Worm (Caenorhabditis elegans) whole organism, young adult: ENCODE results near the gene F07F6.8.

Experiments used
- B0336.3 ChIP-seq: fragments of 200-800 bp; sonication (Bioruptor generic); IDR thresholded peaks from 2 replicates; pipeline ENCODE4 v1.3.6; 2022; ENCODE audit warnings: missing genetic modification characterization, missing compliant biosample characterization
- C06A6.2 ChIP-seq: fragments of 200-800 bp; sonication (Bioruptor generic); conservative IDR thresholded peaks from 2 replicates; pipeline ENCODE4 v1.3.6; 2022; ENCODE audit warnings: missing genetic modification characterization, missing compliant biosample characterization
- C17E4.6 ChIP-seq: fragments of 200-800 bp; sonication (Bioruptor generic); IDR thresholded peaks from 2 replicates; pipeline ENCODE4 v1.3.6; 2022; ENCODE audit warnings: missing genetic modification reagents, missing genetic modification characterization, missing compliant biosample characterization
- F23B12.7 ChIP-seq: sonication (generic microtip); optimal IDR thresholded peaks from 2 replicates; lab custom pipeline; 2017; ENCODE audit warnings: missing genetic modification characterization, mild to moderate bottlenecking, missing compliant biosample characterization, antibody characterized with exemption, moderate library complexity; ENCODE audit not compliant: insufficient read depth
- F33H1.4 ChIP-seq: fragments of 200-800 bp; sonication (Bioruptor generic); IDR thresholded peaks from 2 replicates; pipeline ENCODE4 v1.3.6; 2022; ENCODE audit warnings: missing genetic modification reagents, missing genetic modification characterization, missing compliant biosample characterization
- K12H6.12 ChIP-seq: fragments of 200-800 bp; sonication (Bioruptor generic); optimal IDR thresholded peaks from 2 replicates; lab custom pipeline; 2018; ENCODE audit warnings: mild to moderate bottlenecking, missing genetic modification characterization, missing compliant biosample characterization
- T26A5.8 ChIP-seq: sonication (generic microtip); optimal IDR thresholded peaks from 2 replicates; lab custom pipeline; 2016; ENCODE audit warnings: missing genetic modification characterization, missing compliant biosample characterization
- Y53F4B.3 ChIP-seq: fragments of 200-800 bp; sonication (Bioruptor generic); IDR thresholded peaks from 2 replicates; pipeline ENCODE4 v1.3.6; 2022; ENCODE audit warnings: missing genetic modification reagents, missing genetic modification characterization, missing compliant biosample characterization
- ama-1 ChIP-seq, 3 experiments: fragments of 150-350 bp in 1 of 3; sonication (generic microtip) in 2 of 3; optimal IDR thresholded peaks; 2 replicates each; lab custom pipeline; 2014 to 2018; ENCODE audit warnings: missing biosample characterization in 2 of 3, missing genetic modification characterization in 2 of 3, missing genetic modification reagents in 2 of 3
- aptf-3 ChIP-seq: fragments of 200-800 bp; sonication (Bioruptor generic); IDR thresholded peaks from 2 replicates; pipeline ENCODE4 v1.3.6; 2022; ENCODE audit warnings: missing genetic modification characterization, missing compliant biosample characterization
- atf-7 ChIP-seq: sonication (generic microtip); optimal IDR thresholded peaks from 2 replicates; lab custom pipeline; 2017; ENCODE audit warnings: mild to moderate bottlenecking, missing genetic modification characterization, missing compliant biosample characterization
- athp-1 ChIP-seq: sonication (generic microtip); optimal IDR thresholded peaks from 2 replicates; lab custom pipeline; 2017; ENCODE audit warnings: mild to moderate bottlenecking, missing genetic modification characterization, missing compliant biosample characterization
- ccch-3 ChIP-seq: fragments of 200-800 bp; sonication (Bioruptor generic); optimal IDR thresholded peaks from 2 replicates; lab custom pipeline; 2018; ENCODE audit warnings: mild to moderate bottlenecking, missing genetic modification characterization, missing compliant biosample characterization
- cebp-2 ChIP-seq: fragments of 200-800 bp; sonication (Bioruptor generic); IDR thresholded peaks from 2 replicates; pipeline ENCODE4 v1.3.6; 2022; ENCODE audit warnings: missing genetic modification characterization, missing compliant biosample characterization
- ceh-27 ChIP-seq: fragments of 200-800 bp; sonication (Bioruptor generic); optimal IDR thresholded peaks from 2 replicates; lab custom pipeline; 2018; ENCODE audit warnings: mild to moderate bottlenecking, missing genetic modification characterization, moderate library complexity, missing compliant biosample characterization
- dpff-1 ChIP-seq: sonication (generic microtip); optimal IDR thresholded peaks from 2 replicates; lab custom pipeline; 2017; ENCODE audit warnings: mild to moderate bottlenecking, missing genetic modification characterization, missing compliant biosample characterization
- efl-1 ChIP-seq: fragments of 150-350 bp; optimal IDR thresholded peaks from 2 replicates; lab custom pipeline; 2014; ENCODE audit warnings: missing biosample characterization, missing genetic modification reagents, missing genetic modification characterization
- egl-18 ChIP-seq: fragments of 200-800 bp; sonication (Bioruptor generic); IDR thresholded peaks from 2 replicates; pipeline ENCODE4 v1.3.6; 2022; ENCODE audit warnings: missing genetic modification reagents, missing genetic modification characterization, missing compliant biosample characterization
- fkh-3 ChIP-seq: sonication (generic microtip); optimal IDR thresholded peaks from 2 replicates; lab custom pipeline; 2016; ENCODE audit warnings: mild to moderate bottlenecking, missing genetic modification characterization, missing compliant biosample characterization
- him-1 ChIP-seq: sonication (generic microtip); optimal IDR thresholded peaks from 2 replicates; lab custom pipeline; 2016; ENCODE audit warnings: missing genotype, missing genetic modification reagents, missing genetic modification characterization, missing compliant biosample characterization
- hrde-1 ChIP-seq: sonication (generic microtip); optimal IDR thresholded peaks from 2 replicates; lab custom pipeline; 2016; ENCODE audit warnings: missing genetic modification characterization, mild to moderate bottlenecking, missing compliant biosample characterization, moderate library complexity, missing genotype, missing genetic modification reagents, borderline replicate concordance
- lag-1 ChIP-seq: fragments of 200-800 bp; sonication (Bioruptor generic); IDR thresholded peaks from 2 replicates; pipeline ENCODE4 v1.3.6; 2022; ENCODE audit warnings: missing genetic modification reagents, missing genetic modification characterization, missing compliant biosample characterization
- lin-35 ChIP-seq, 3 experiments: fragments of 150-350 bp in 2 of 3; sonication (generic microtip) in 1 of 3; optimal IDR thresholded peaks; 2 replicates each; lab custom pipeline; 2014 to 2018; ENCODE audit warnings: missing biosample characterization in 3 of 3, missing genetic modification characterization in 3 of 3, missing genetic modification reagents in 3 of 3
- lin-54 ChIP-seq: fragments of 200-800 bp; sonication (Bioruptor generic); optimal IDR thresholded peaks from 2 replicates; lab custom pipeline; 2018; ENCODE audit warnings: mild to moderate bottlenecking, missing genetic modification characterization, missing compliant biosample characterization
- lsl-1 ChIP-seq: fragments of 200-800 bp; sonication (Bioruptor generic); optimal IDR thresholded peaks from 2 replicates; lab custom pipeline; 2018; ENCODE audit warnings: mild to moderate bottlenecking, missing genetic modification characterization, moderate library complexity, missing compliant biosample characterization
- madf-6 ChIP-seq: fragments of 200-800 bp; sonication (Bioruptor generic); IDR thresholded peaks from 2 replicates; pipeline ENCODE4 v1.3.6; 2022; ENCODE audit warnings: missing genetic modification reagents, missing genetic modification characterization, missing compliant biosample characterization
- madf-8 ChIP-seq: fragments of 200-800 bp; sonication (Bioruptor generic); conservative IDR thresholded peaks from 2 replicates; pipeline ENCODE4 v1.3.6; 2022; ENCODE audit warnings: missing genetic modification reagents, missing genetic modification characterization, missing compliant biosample characterization
- mcd-1 ChIP-seq: fragments of 200-800 bp; sonication (Bioruptor generic); IDR thresholded peaks from 2 replicates; pipeline ENCODE4 v1.3.6; 2022; ENCODE audit warnings: missing genetic modification reagents, missing genetic modification characterization, missing compliant biosample characterization
- mel-28 ChIP-seq: sonication (generic microtip); optimal IDR thresholded peaks from 2 replicates; lab custom pipeline; 2016; ENCODE audit warnings: borderline replicate concordance, mild to moderate bottlenecking, missing genetic modification characterization, missing compliant biosample characterization
- pbrm-1 ChIP-seq: fragments of 200-800 bp; sonication (Bioruptor generic); IDR thresholded peaks from 2 replicates; pipeline ENCODE4 v1.3.6; 2022; ENCODE audit warnings: missing genetic modification reagents, missing genetic modification characterization, missing compliant biosample characterization
- repo-1 ChIP-seq: sonication (generic microtip); optimal IDR thresholded peaks from 2 replicates; lab custom pipeline; 2017; ENCODE audit warnings: mild to moderate bottlenecking, missing genetic modification characterization, missing compliant biosample characterization
- snpc-3.4 ChIP-seq: sonication (generic microtip); optimal IDR thresholded peaks from 2 replicates; lab custom pipeline; 2017; ENCODE audit warnings: missing genetic modification characterization, mild to moderate bottlenecking, missing compliant biosample characterization, antibody characterized with exemption, moderate library complexity, missing genotype, missing genetic modification reagents
- snpc-4 ChIP-seq, 5 experiments: fragments of 150-350 bp in 1 of 5; sonication (generic microtip) in 4 of 5; optimal IDR thresholded peaks; 2 replicates each; lab custom pipeline; 2014 to 2018; ENCODE audit warnings: missing genetic modification characterization in 5 of 5, missing biosample characterization in 3 of 5, antibody characterized with exemption in 2 of 5, mild to moderate bottlenecking in 2 of 5, missing compliant biosample characterization in 2 of 5, missing genotype in 2 of 5, moderate library complexity in 2 of 5, missing genetic modification reagents in 1 of 5
- somi-1 ChIP-seq: fragments of 200-800 bp; sonication (Bioruptor generic); optimal IDR thresholded peaks from 2 replicates; lab custom pipeline; 2018; ENCODE audit warnings: mild to moderate bottlenecking, missing genetic modification characterization, missing compliant biosample characterization
- tbp1 ChIP-seq: fragments of 200-800 bp; sonication (Bioruptor generic); optimal IDR thresholded peaks from 2 replicates; lab custom pipeline; 2018; ENCODE audit warnings: mild to moderate bottlenecking, missing genetic modification characterization, missing compliant biosample characterization
- tbx-9 ChIP-seq: sonication (generic microtip); optimal IDR thresholded peaks from 2 replicates; lab custom pipeline; 2016; ENCODE audit warnings: borderline replicate concordance, missing genetic modification characterization, inconsistent platforms, missing compliant biosample characterization
- xnd-1 ChIP-seq: sonication (generic microtip); optimal IDR thresholded peaks from 2 replicates; lab custom pipeline; 2016; ENCODE audit warnings: missing genotype, missing genetic modification reagents, missing genetic modification characterization, missing compliant biosample characterization
- zfh-2 ChIP-seq: fragments of 200-800 bp; sonication (Bioruptor generic); conservative IDR thresholded peaks from 2 replicates; pipeline ENCODE4 v1.3.6; 2022; ENCODE audit warnings: missing genetic modification reagents, missing genetic modification characterization, missing compliant biosample characterization
- zim-3 ChIP-seq: sonication (generic microtip); optimal IDR thresholded peaks from 2 replicates; lab custom pipeline; 2017; ENCODE audit warnings: mild to moderate bottlenecking, missing genetic modification characterization, moderate library complexity, missing compliant biosample characterization
- ztf-26 ChIP-seq: sonication (generic microtip); optimal IDR thresholded peaks from 2 replicates; lab custom pipeline; 2017; ENCODE audit warnings: missing genetic modification characterization, missing compliant biosample characterization

F07F6.8 gene

DNA sequence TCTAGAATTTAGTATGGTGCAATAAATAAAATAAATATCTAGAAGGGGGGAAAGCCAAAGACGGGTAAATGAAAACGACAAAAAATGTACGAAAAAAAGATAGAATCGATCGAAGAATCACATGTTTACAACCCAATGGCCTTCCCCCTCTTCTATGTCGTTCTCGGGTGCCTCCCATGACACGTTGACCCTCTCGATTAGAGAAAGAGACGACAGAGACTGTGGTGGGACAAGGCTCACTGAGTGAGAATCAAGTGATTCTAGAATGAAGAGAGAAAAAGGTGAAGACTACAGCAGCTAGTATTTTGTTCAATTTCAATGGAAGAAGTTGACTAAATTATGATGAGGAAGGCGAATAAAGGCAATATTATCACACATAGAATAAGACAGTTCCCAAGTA is 521 bp upstream of the F07F6.8 start (continued):
- TF ChIP-seq F23B12.7 (tag; lab: Kevin White, UChicago) (no peak), ztf-26 (tag; lab: Kevin White, UChicago) (no peak), pbrm-1 (GFP tag; lab: Robert Waterston, UW) (no peak), repo-1 (tag; lab: Kevin White, UChicago) (no peak), mel-28 (tag; lab: Kevin White, UChicago) (no peak), atf-7 (peak; percentile 47), ceh-27 (peak; percentile 57), ccch-3 (GFP tag; lab: Kevin White, UChicago) (no peak), snpc-3.4 (no peak), hrde-1 (tag; lab: Kevin White, UChicago) (no peak), tbp1 (GFP tag; lab: Kevin White, UChicago) (peak; percentile 29), zim-3 (tag; lab: Kevin White, UChicago) (no peak), xnd-1 (tag; lab: Kevin White, UChicago) (no peak), fkh-3 (no peak), T26A5.8 (tag; lab: Kevin White, UChicago) (no peak), Y53F4B.3 (GFP tag; lab: Robert Waterston, UW) (no peak), C17E4.6 (GFP tag; lab: Robert Waterston, UW) (no peak), efl-1 (GFP tag; lab: Kevin White, UChicago) (no peak), B0336.3 (GFP tag; lab: Robert Waterston, UW) (peak; percentile 65; the same call in 1 of the 2 replicates), aptf-3 (GFP tag; lab: Robert Waterston, UW) (no peak), madf-8 (GFP tag; lab: Robert Waterston, UW) (no peak), snpc-4 (GFP tag; optimal IDR thresholded peaks at IDR 0.05; lab: Kevin White, UChicago) (no peak), snpc-4 (tag; optimal IDR thresholded peaks at IDR 0.05; lab: Kevin White, UChicago) (peak in 3 of 4 experiments; percentile 8 to 18 (median 9)), tbx-9 (tag; lab: Kevin White, UChicago) (no peak), C06A6.2 (GFP tag; lab: Robert Waterston, UW) (peak; percentile 26; the same call in 1 of the 2 replicates), ama-1 (optimal IDR thresholded peaks at IDR 0.05; lab: Kevin White, UChicago) (no peak), ama-1 (GFP tag; optimal IDR thresholded peaks at IDR 0.05; lab: Kevin White, UChicago) (no peak), dpff-1 (no peak), lag-1 (GFP tag; lab: Robert Waterston, UW) (no peak), athp-1 (tag; lab: Kevin White, UChicago) (no peak), K12H6.12 (tag; lab: Kevin White, UChicago) (peak; percentile 38), somi-1 (GFP tag; lab: Kevin White, UChicago) (peak; percentile 6), lsl-1 (GFP tag; lab: Kevin White, UChicago) (no peak), lin-35 (GFP tag; optimal IDR thresholded peaks at IDR 0.05; lab: Kevin White, UChicago) (no peak)

DNA sequence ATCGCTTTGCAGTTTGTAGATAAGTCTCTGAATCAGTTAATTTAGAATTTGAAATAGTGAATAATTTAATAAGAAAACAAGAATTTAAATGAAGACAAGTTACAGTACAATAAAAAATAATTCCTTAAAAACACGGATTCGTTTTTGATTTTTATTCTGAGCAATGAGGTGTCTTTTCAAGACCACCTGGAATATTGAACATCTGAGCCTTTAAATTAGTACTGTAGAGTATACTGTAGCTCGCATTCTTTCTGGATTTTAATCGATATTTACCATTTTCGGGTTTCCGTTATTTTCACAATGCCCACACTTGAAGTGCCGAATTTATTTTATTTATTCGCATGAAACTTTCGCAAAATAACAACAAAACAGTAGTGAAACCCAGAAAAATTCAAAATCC is 1.7 kb downstream of the F07F6.8 start, which contains the start of gene F07F6.7:
TSS of gene F07F6.7 (minus strand) at position 27 of the 400 bp plus-strand sequence.
- TF ChIP-seq cebp-2: no peak
- TF ChIP-seq xnd-1 (tag; lab: Kevin White, UChicago): peak; percentile 67
- TF ChIP-seq lin-54: peak; percentile 24
- TF ChIP-seq egl-18 (GFP tag; lab: Robert Waterston, UW): no peak
- TF ChIP-seq lsl-1 (GFP tag; lab: Kevin White, UChicago): peak; percentile 93
- no peak for TF ChIP-seq snpc-4 (GFP tag; optimal IDR thresholded peaks at IDR 0.05; lab: Kevin White, UChicago)
- peak in 1 of 4 experiments; percentile 14 for TF ChIP-seq snpc-4 (tag; optimal IDR thresholded peaks at IDR 0.05; lab: Kevin White, UChicago)
- no peak for TF ChIP-seq zfh-2
- TF ChIP-seq pbrm-1 (GFP tag; lab: Robert Waterston, UW): no peak
- TF ChIP-seq mcd-1 (GFP tag; lab: Robert Waterston, UW): peak; percentile 20; the same call in 1 of the 2 replicates
- peak; percentile 76 for TF ChIP-seq F33H1.4
- TF ChIP-seq madf-6 (GFP tag; lab: Robert Waterston, UW): peak; percentile 85
- TF ChIP-seq madf-8 (GFP tag; lab: Robert Waterston, UW): peak; percentile 49
- peak; percentile 15 for TF ChIP-seq him-1 (tag; lab: Kevin White, UChicago)
